Worm (Caenorhabditis elegans) whole organism, late embryonic: ENCODE measurements around the gene mma-1.

Experiments
- C38D4.7 ChIP-seq: fragments of 200-800 bp; sonication (Bioruptor generic); optimal IDR thresholded peaks from 2 replicates; lab custom pipeline; 2018; ENCODE audit warnings: mild to moderate bottlenecking, missing genetic modification characterization, moderate library complexity, missing compliant biosample characterization
- F13H6.1 ChIP-seq: sonication (generic microtip); optimal IDR thresholded peaks from 2 replicates; lab custom pipeline; 2016; ENCODE audit warnings: missing genetic modification characterization, missing compliant biosample characterization
- K02D7.2 ChIP-seq: sonication (generic microtip); optimal IDR thresholded peaks from 2 replicates; lab custom pipeline; 2017; ENCODE audit warnings: mild to moderate bottlenecking, missing genetic modification characterization, missing compliant biosample characterization
- Y22D7AL.16 ChIP-seq: sonication (generic microtip); optimal IDR thresholded peaks from 2 replicates; lab custom pipeline; 2016; ENCODE audit warnings: missing genetic modification characterization, missing compliant biosample characterization
- ahr-1 ChIP-seq: sonication (generic microtip); optimal IDR thresholded peaks from 2 replicates; lab custom pipeline; 2016; ENCODE audit warnings: missing genetic modification characterization, missing compliant biosample characterization
- ama-1 ChIP-seq: fragments of 150-350 bp; optimal IDR thresholded peaks from 2 replicates; lab custom pipeline; 2014
- ceh-14 ChIP-seq: sonication (generic microtip); optimal IDR thresholded peaks from 2 replicates; lab custom pipeline; 2016; ENCODE audit warnings: missing genotype, missing genetic modification characterization, missing compliant biosample characterization
- ceh-18 ChIP-seq: sonication (generic microtip); optimal IDR thresholded peaks from 2 replicates; lab custom pipeline; 2016; ENCODE audit warnings: missing genetic modification characterization, missing compliant biosample characterization
- ceh-2 ChIP-seq: sonication (generic microtip); optimal IDR thresholded peaks from 2 replicates; lab custom pipeline; 2016; ENCODE audit warnings: missing genotype, missing genetic modification characterization, missing compliant biosample characterization
- ceh-30 ChIP-seq: fragments of 150-350 bp; optimal IDR thresholded peaks from 2 replicates; lab custom pipeline; 2014; ENCODE audit warnings: missing biosample characterization, missing genetic modification characterization
- ceh-31 ChIP-seq: sonication (generic microtip); optimal IDR thresholded peaks from 2 replicates; lab custom pipeline; 2016; ENCODE audit warnings: missing genetic modification characterization, missing compliant biosample characterization
- ceh-45 ChIP-seq: fragments of 200-800 bp; sonication (Bioruptor generic); IDR thresholded peaks from 2 replicates; pipeline ENCODE4 v1.3.6; 2022; ENCODE audit warnings: missing genetic modification reagents, missing genetic modification characterization, missing compliant biosample characterization
- ceh-48 ChIP-seq: sonication (generic microtip); optimal IDR thresholded peaks from 2 replicates; lab custom pipeline; 2016; ENCODE audit warnings: missing genetic modification characterization, inconsistent platforms, missing compliant biosample characterization
- ceh-6 ChIP-seq: fragments of 200-800 bp; sonication (Bioruptor generic); optimal IDR thresholded peaks from 2 replicates; lab custom pipeline; 2018; ENCODE audit warnings: mild to moderate bottlenecking, missing genetic modification characterization, missing compliant biosample characterization
- ceh-9 ChIP-seq: sonication (generic microtip); optimal IDR thresholded peaks from 2 replicates; lab custom pipeline; 2016; ENCODE audit warnings: mild to moderate bottlenecking, missing genetic modification characterization, inconsistent platforms, missing compliant biosample characterization
- che-1 ChIP-seq: sonication (generic microtip); optimal IDR thresholded peaks from 2 replicates; lab custom pipeline; 2016; ENCODE audit warnings: mild to moderate bottlenecking, missing genetic modification characterization, missing compliant biosample characterization
- dmd-4 ChIP-seq: sonication (generic microtip); optimal IDR thresholded peaks from 2 replicates; lab custom pipeline; 2016; ENCODE audit warnings: borderline replicate concordance, missing genetic modification characterization, missing compliant biosample characterization
- dve-1 ChIP-seq: sonication (generic microtip); optimal IDR thresholded peaks from 2 replicates; lab custom pipeline; 2017; ENCODE audit warnings: antibody characterized with exemption, mild to moderate bottlenecking, missing genetic modification characterization, missing compliant biosample characterization
- ets-4 ChIP-seq: sonication (generic microtip); optimal IDR thresholded peaks from 2 replicates; lab custom pipeline; 2016; ENCODE audit warnings: missing genetic modification characterization, missing compliant biosample characterization
- fkh-10 ChIP-seq: fragments of 150-350 bp; optimal IDR thresholded peaks from 2 replicates; lab custom pipeline; 2014; ENCODE audit warnings: missing biosample characterization, missing genetic modification reagents, missing genetic modification characterization
- fkh-6 ChIP-seq: sonication (generic microtip); optimal IDR thresholded peaks from 2 replicates; lab custom pipeline; 2016; ENCODE audit warnings: missing genetic modification characterization, missing compliant biosample characterization
- hlh-13 ChIP-seq: fragments of 200-800 bp; sonication (Bioruptor generic); optimal IDR thresholded peaks from 2 replicates; lab custom pipeline; 2018; ENCODE audit warnings: mild to moderate bottlenecking, missing genetic modification characterization, missing compliant biosample characterization
- hlh-6 ChIP-seq: sonication (generic microtip); optimal IDR thresholded peaks from 2 replicates; lab custom pipeline; 2016; ENCODE audit warnings: missing genotype, missing genetic modification characterization, missing compliant biosample characterization
- hlh-8 ChIP-seq: sonication (generic microtip); optimal IDR thresholded peaks from 2 replicates; lab custom pipeline; 2016; ENCODE audit warnings: missing genotype, missing genetic modification characterization, missing compliant biosample characterization
- lim-6 ChIP-seq: sonication (generic microtip); optimal IDR thresholded peaks from 2 replicates; lab custom pipeline; 2016; ENCODE audit warnings: missing genetic modification characterization, missing compliant biosample characterization
- lin-11 ChIP-seq: fragments of 200-800 bp; sonication (Bioruptor generic); optimal IDR thresholded peaks from 2 replicates; lab custom pipeline; 2018; ENCODE audit warnings: mild to moderate bottlenecking, missing genetic modification characterization, missing compliant biosample characterization
- mec-3 ChIP-seq: sonication (generic microtip); optimal IDR thresholded peaks from 2 replicates; lab custom pipeline; 2016; ENCODE audit warnings: borderline replicate concordance, missing genetic modification characterization, missing compliant biosample characterization
- nfya-1 ChIP-seq: sonication (generic microtip); optimal IDR thresholded peaks from 2 replicates; lab custom pipeline; 2017; ENCODE audit warnings: missing genetic modification characterization, mild to moderate bottlenecking, missing compliant biosample characterization, antibody characterized with exemption, moderate library complexity
- nhr-11 ChIP-seq: fragments of 150-350 bp; optimal IDR thresholded peaks from 2 replicates; lab custom pipeline; 2014; ENCODE audit warnings: missing biosample characterization, missing genetic modification characterization
- nhr-232 ChIP-seq: sonication (generic microtip); optimal IDR thresholded peaks from 2 replicates; lab custom pipeline; 2016; ENCODE audit warnings: missing genetic modification characterization, missing compliant biosample characterization
- npax-4 ChIP-seq: sonication (generic microtip); optimal IDR thresholded peaks from 2 replicates; lab custom pipeline; 2016; ENCODE audit warnings: missing genetic modification characterization, missing compliant biosample characterization
- odd-2 ChIP-seq: sonication (generic microtip); optimal IDR thresholded peaks from 2 replicates; lab custom pipeline; 2017; ENCODE audit warnings: antibody characterized with exemption, mild to moderate bottlenecking, missing genetic modification characterization, missing compliant biosample characterization
- pag-3 ChIP-seq: sonication (generic microtip); optimal IDR thresholded peaks from 2 replicates; lab custom pipeline; 2016; ENCODE audit warnings: missing compliant biosample characterization, missing genetic modification characterization, borderline replicate concordance
- pax-1 ChIP-seq: fragments of 150-350 bp; optimal IDR thresholded peaks from 2 replicates; lab custom pipeline; 2014; ENCODE audit warnings: missing biosample characterization, missing genetic modification characterization
- pha-2 ChIP-seq: sonication (generic microtip); optimal IDR thresholded peaks from 2 replicates; lab custom pipeline; 2017; ENCODE audit warnings: mild to moderate bottlenecking, missing genetic modification characterization, missing compliant biosample characterization
- pha-4 ChIP-seq: fragments of 150-350 bp; optimal IDR thresholded peaks from 2 replicates; lab custom pipeline; 2018; ENCODE audit warnings: missing biosample characterization, missing genetic modification reagents, missing genetic modification characterization
- pqm-1 ChIP-seq: sonication (generic microtip); optimal IDR thresholded peaks from 2 replicates; lab custom pipeline; 2016; ENCODE audit warnings: missing genetic modification characterization, missing compliant biosample characterization
- pros-1 ChIP-seq: fragments of 150-350 bp; optimal IDR thresholded peaks from 2 replicates; lab custom pipeline; 2014; ENCODE audit warnings: missing biosample characterization, missing genetic modification reagents, missing genetic modification characterization
- rnt-1 ChIP-seq: sonication (generic microtip); optimal IDR thresholded peaks from 2 replicates; lab custom pipeline; 2016; ENCODE audit warnings: missing genetic modification characterization, missing compliant biosample characterization
- sdc-2 ChIP-seq: sonication (generic microtip); optimal IDR thresholded peaks from 2 replicates; lab custom pipeline; 2016; ENCODE audit warnings: missing genotype, missing genetic modification characterization, missing compliant biosample characterization
- sox-2 ChIP-seq: fragments of 200-800 bp; sonication (Bioruptor generic); IDR thresholded peaks from 2 replicates; pipeline ENCODE4 v1.3.6; 2022; ENCODE audit warnings: missing genetic modification reagents, missing genetic modification characterization, missing compliant biosample characterization
- sox-4 ChIP-seq: sonication (generic microtip); optimal IDR thresholded peaks from 2 replicates; lab custom pipeline; 2017; ENCODE audit warnings: mild to moderate bottlenecking, missing genetic modification characterization, inconsistent platforms, missing compliant biosample characterization
- syd-9 ChIP-seq: sonication (generic microtip); optimal IDR thresholded peaks from 2 replicates; lab custom pipeline; 2016; ENCODE audit warnings: mild to moderate bottlenecking, missing genetic modification characterization, moderate library complexity, missing compliant biosample characterization
- tbx-2 ChIP-seq: sonication (generic microtip); optimal IDR thresholded peaks from 2 replicates; lab custom pipeline; 2016; ENCODE audit warnings: missing genetic modification characterization, missing compliant biosample characterization
- ttx-3 ChIP-seq: sonication (generic microtip); optimal IDR thresholded peaks from 2 replicates; lab custom pipeline; 2016; ENCODE audit warnings: missing genetic modification reagents, missing genetic modification characterization, missing compliant biosample characterization
- unc-3 ChIP-seq, 2 experiments: fragments of 200-800 bp in 1 of 2; sonication (Bioruptor generic) in 1 of 2; sonication (generic microtip) in 1 of 2; conservative IDR thresholded peaks in 1 of 2; optimal IDR thresholded peaks in 1 of 2; 2 replicates each; pipeline versions ENCODE4 v1.3.6 to Lab custom; 2016 to 2022; ENCODE audit warnings: missing compliant biosample characterization in 2 of 2, missing genetic modification characterization in 2 of 2, missing genetic modification reagents in 1 of 2
- unc-42 ChIP-seq: sonication (generic microtip); optimal IDR thresholded peaks from 2 replicates; lab custom pipeline; 2016; ENCODE audit warnings: missing genotype, missing genetic modification characterization, missing compliant biosample characterization
- unc-86 ChIP-seq: sonication (generic microtip); optimal IDR thresholded peaks from 2 replicates; lab custom pipeline; 2016; ENCODE audit warnings: missing genetic modification characterization, missing compliant biosample characterization
- zip-5 ChIP-seq: sonication (generic microtip); optimal IDR thresholded peaks from 2 replicates; lab custom pipeline; 2016; ENCODE audit warnings: missing genetic modification characterization, missing compliant biosample characterization
- ztf-16 ChIP-seq: sonication (generic microtip); optimal IDR thresholded peaks from 2 replicates; lab custom pipeline; 2017; ENCODE audit warnings: missing genetic modification characterization, missing compliant biosample characterization

The mma-1 gene

DNA sequence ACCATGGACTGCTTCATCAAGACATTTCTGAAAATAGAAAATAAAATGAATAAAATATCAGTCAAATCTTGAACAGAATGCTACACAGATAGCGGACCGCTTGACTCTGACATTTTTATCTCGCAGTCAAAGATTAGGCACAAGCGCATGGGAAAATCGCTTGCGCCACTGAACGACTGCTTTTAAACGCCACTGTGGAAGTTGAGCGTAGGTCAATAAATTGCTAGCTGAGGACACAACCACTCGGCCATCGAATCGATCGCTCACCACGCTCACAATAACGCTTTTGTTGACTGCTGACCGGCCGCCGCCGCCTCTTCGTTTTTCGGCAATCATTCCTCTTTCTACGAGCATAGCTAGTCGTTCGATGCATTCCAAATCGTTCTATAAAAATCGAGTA is 699 bp upstream of the mma-1 start (continued):
- peak; percentile 31 for TF ChIP-seq hlh-8
- no peak for TF ChIP-seq pag-3
- TF ChIP-seq pha-2 = peak; percentile 72
- TF ChIP-seq lin-11 (tag; lab: Kevin White, UChicago) = peak; percentile 54
- TF ChIP-seq F13H6.1 = peak; percentile 29
- peak; percentile 28 for TF ChIP-seq sdc-2 (tag; lab: Kevin White, UChicago)
- TF ChIP-seq hlh-13 (GFP tag; lab: Kevin White, UChicago) = peak; percentile 58
- TF ChIP-seq unc-42 (tag; lab: Kevin White, UChicago) = no peak
- peak; percentile 54 for TF ChIP-seq ceh-31 (tag; lab: Kevin White, UChicago)
- TF ChIP-seq ceh-6 (GFP tag; lab: Kevin White, UChicago) = peak; percentile 63
- peak; percentile 64 for TF ChIP-seq rnt-1 (tag; lab: Kevin White, UChicago)
- TF ChIP-seq pqm-1 (tag; lab: Kevin White, UChicago) = no peak
- peak; percentile 56 for TF ChIP-seq ceh-18 (tag; lab: Kevin White, UChicago)
- peak; percentile 63 for TF ChIP-seq syd-9 (tag; lab: Kevin White, UChicago)
- TF ChIP-seq dmd-4 (tag; lab: Kevin White, UChicago) = no peak
- no peak for TF ChIP-seq sox-2 (GFP tag; lab: Robert Waterston, UW)
- TF ChIP-seq lim-6 (tag; lab: Kevin White, UChicago) = no peak
- peak; percentile 40 for TF ChIP-seq Y22D7AL.16 (tag; lab: Kevin White, UChicago)
- TF ChIP-seq pha-4 (tag; lab: Kevin White, UChicago) = no peak
- peak; percentile 66 for TF ChIP-seq che-1 (tag; lab: Kevin White, UChicago)
- peak; percentile 82 for TF ChIP-seq hlh-6
- peak; percentile 65 for TF ChIP-seq ztf-16
- TF ChIP-seq unc-3 (GFP tag; conservative IDR thresholded peaks at IDR 0.05; lab: Robert Waterston, UW) = peak; percentile 38; the same call in 1 of the 2 replicates
- TF ChIP-seq unc-3 (tag; optimal IDR thresholded peaks at IDR 0.05; lab: Kevin White, UChicago) = peak; percentile 2
- TF ChIP-seq nhr-11 (tag; lab: Kevin White, UChicago) = no peak
- TF ChIP-seq zip-5 = peak; percentile 48
- no peak for TF ChIP-seq ceh-30 (tag; lab: Kevin White, UChicago)
- no peak for TF ChIP-seq mec-3 (tag; lab: Kevin White, UChicago)
- no peak for TF ChIP-seq ceh-9 (tag; lab: Kevin White, UChicago)
- no peak for TF ChIP-seq ttx-3 (tag; lab: Kevin White, UChicago)
- TF ChIP-seq pros-1 (tag; lab: Kevin White, UChicago) = peak; percentile 48
- TF ChIP-seq tbx-2 (tag; lab: Kevin White, UChicago) = peak; percentile 55
- TF ChIP-seq ceh-2 = peak; percentile 72
- TF ChIP-seq nhr-232 (tag; lab: Kevin White, UChicago) = peak; percentile 51
- TF ChIP-seq npax-4 (tag; lab: Kevin White, UChicago) = peak; percentile 23
- no peak for TF ChIP-seq pax-1 (tag; lab: Kevin White, UChicago)
- peak; percentile 68 for TF ChIP-seq ceh-14
- TF ChIP-seq ahr-1 (tag; lab: Kevin White, UChicago) = no peak
- TF ChIP-seq ceh-45 (GFP tag; lab: Robert Waterston, UW) = no peak
- TF ChIP-seq K02D7.2 (tag; lab: Kevin White, UChicago) = peak; percentile 40
- peak; percentile 49 for TF ChIP-seq nfya-1
- TF ChIP-seq ets-4 (tag; lab: Kevin White, UChicago) = no peak
- TF ChIP-seq fkh-10 (GFP tag; lab: Kevin White, UChicago) = no peak
- peak; percentile 35 for TF ChIP-seq C38D4.7
- peak; percentile 37 for TF ChIP-seq unc-86 (tag; lab: Kevin White, UChicago)
- TF ChIP-seq ceh-48 (tag; lab: Kevin White, UChicago) = peak; percentile 66
- TF ChIP-seq dve-1 (tag; lab: Kevin White, UChicago) = peak; percentile 52
- peak; percentile 37 for TF ChIP-seq odd-2 (tag; lab: Kevin White, UChicago)
- TF ChIP-seq ama-1 (lab: Kevin White, UChicago) = no peak
- TF ChIP-seq sox-4 (tag; lab: Kevin White, UChicago) = peak; percentile 64
- peak; percentile 53 for TF ChIP-seq fkh-6 (tag; lab: Kevin White, UChicago)
- TF ChIP-seq, all 69 proteins: peak for 44
